Fruit fly (Drosophila melanogaster): Measurements from ENCODE around the gene Sar1.
A peak's percentile ranks its signal among the peaks of the same experiment; 100 is the strongest.

The Sar1 gene

DNA sequence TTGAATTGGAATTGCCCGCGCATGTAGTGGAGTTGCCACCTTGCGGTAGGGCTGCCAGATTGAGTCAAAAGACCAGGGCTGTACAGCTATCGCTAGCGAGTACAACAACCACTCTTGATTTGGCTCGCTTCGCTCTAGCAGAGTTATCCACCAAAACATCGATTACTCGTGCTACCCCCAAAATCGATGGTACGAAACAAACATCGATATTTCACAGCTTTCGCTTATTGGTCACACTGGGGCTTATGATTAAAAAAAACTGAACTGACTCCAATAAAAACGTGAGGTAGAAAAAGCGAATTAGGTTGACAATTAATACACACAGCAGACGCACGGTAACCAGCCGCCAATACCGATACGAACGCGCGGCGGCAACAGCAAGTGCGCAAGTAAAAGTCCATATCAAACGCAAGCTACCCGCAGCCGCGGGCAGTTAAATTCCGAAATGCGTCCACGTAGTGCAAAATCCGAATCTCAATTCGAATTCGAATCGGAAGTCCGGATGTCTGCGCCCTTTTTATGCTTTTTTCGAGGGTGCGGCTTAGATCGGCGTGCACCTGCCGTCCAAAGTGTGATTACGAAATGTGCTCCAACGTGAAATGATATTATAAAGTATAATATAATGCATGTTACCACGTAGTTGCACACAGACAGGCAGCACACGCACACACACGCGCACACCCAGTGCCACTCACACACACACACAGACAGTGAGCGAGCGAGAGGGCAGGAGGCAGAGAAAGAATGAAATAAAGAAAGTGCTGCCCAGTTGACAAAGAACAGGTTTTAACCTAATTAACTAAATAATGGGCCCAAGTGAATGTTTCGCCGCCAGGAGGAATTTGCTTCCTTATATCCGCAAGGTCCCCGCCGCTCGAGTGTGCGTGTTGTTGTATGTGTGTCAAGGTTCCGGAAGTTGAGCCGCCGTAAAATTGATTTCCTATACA, at the start of gene Sar1:
TSS of gene Sar1 (plus strand) at position 222 of the 947 bp plus-strand sequence.
- TF ChIP-seq Hr96 (GFP tag; optimal IDR thresholded peaks at IDR 0.05) = no peak
- no peak for TF ChIP-seq CG5204 (GFP tag; optimal IDR thresholded peaks at IDR 0.05)
- no peak for TF ChIP-seq CG33017 (tag; optimal IDR thresholded peaks at IDR 0.05)
- peak; percentile 58 for TF ChIP-seq CG1620 (GFP tag; optimal IDR thresholded peaks at IDR 0.05)
- TF ChIP-seq CG12768 (GFP tag; optimal IDR thresholded peaks at IDR 0.05) = peak; percentile 47
- no peak for TF ChIP-seq kay (GFP tag; ENCODE audit: borderline replicate concordance)
- no peak for TF ChIP-seq tj (GFP tag; optimal IDR thresholded peaks at IDR 0.05)
- no peak for TF ChIP-seq CG14711 (tag; optimal IDR thresholded peaks at IDR 0.05)
- peak; percentile 61 for TF ChIP-seq cic (GFP tag; optimal IDR thresholded peaks at IDR 0.05)
- peak; percentile 26 for TF ChIP-seq pad (GFP tag; optimal IDR thresholded peaks at IDR 0.05)
- TF ChIP-seq bab1 (GFP tag; optimal IDR thresholded peaks at IDR 0.05) = peak; percentile 46
- no peak for TF ChIP-seq toe (GFP tag; optimal IDR thresholded peaks at IDR 0.05)
- no peak for TF ChIP-seq ovo (GFP tag; optimal IDR thresholded peaks at IDR 0.05)
- TF ChIP-seq CG11617 (GFP tag; optimal IDR thresholded peaks at IDR 0.05) = peak; percentile 21
- TF ChIP-seq Crg-1 (GFP tag; optimal IDR thresholded peaks at IDR 0.05) = peak; percentile 18
- peak; percentile 21 for TF ChIP-seq Clk (GFP tag; optimal IDR thresholded peaks at IDR 0.05)
- TF ChIP-seq CG7045 (GFP tag; optimal IDR thresholded peaks at IDR 0.05) = no peak
- peak; percentile 13 for TF ChIP-seq CG7101 (tag; optimal IDR thresholded peaks at IDR 0.05)
- peak; percentile 36 for TF ChIP-seq Mnt (GFP tag; optimal IDR thresholded peaks at IDR 0.05)
- TF ChIP-seq cnc (optimal IDR thresholded peaks at IDR 0.05) = no peak

DNA sequence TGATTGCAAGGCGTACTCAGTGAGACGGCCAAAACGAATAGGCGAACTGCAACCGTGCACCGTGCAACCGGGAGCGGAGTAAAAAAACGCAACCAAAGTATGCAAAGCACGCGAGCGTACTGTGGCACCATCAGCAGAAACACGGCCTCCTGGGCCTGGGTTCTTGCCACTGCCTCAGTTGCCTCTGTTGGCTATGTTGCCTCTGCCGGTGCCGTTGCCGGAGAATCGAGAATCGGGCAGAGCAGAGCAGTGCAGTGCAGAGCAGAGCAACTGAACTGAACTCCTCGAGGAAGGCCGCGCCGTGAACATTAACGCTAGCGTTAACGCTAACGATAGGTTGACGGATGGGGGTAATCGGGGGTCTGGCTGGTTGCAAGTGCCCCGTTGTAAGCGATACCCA, 32.5 kb upstream of the Sar1 start, which contains the start of gene CG34377:
TSS of gene CG34377 (minus strand) at position 101 of the 400 bp plus-strand sequence.
- TF ChIP-seq pad (GFP tag; optimal IDR thresholded peaks at IDR 0.05) (no peak), Clk (GFP tag; optimal IDR thresholded peaks at IDR 0.05) (no peak), kay (GFP tag; ENCODE audit: borderline replicate concordance) (no peak), CG33017 (tag; optimal IDR thresholded peaks at IDR 0.05) (no peak), tj (GFP tag; optimal IDR thresholded peaks at IDR 0.05) (no peak), Mnt (GFP tag; optimal IDR thresholded peaks at IDR 0.05) (no peak), CG11617 (GFP tag; optimal IDR thresholded peaks at IDR 0.05) (no peak), toe (GFP tag; optimal IDR thresholded peaks at IDR 0.05) (no peak), CG7045 (GFP tag; optimal IDR thresholded peaks at IDR 0.05) (no peak), CG7101 (tag; optimal IDR thresholded peaks at IDR 0.05) (no peak), CG12768 (GFP tag; optimal IDR thresholded peaks at IDR 0.05) (no peak), bab1 (GFP tag; optimal IDR thresholded peaks at IDR 0.05) (no peak), ovo (GFP tag; optimal IDR thresholded peaks at IDR 0.05) (no peak), CG5204 (GFP tag; optimal IDR thresholded peaks at IDR 0.05) (no peak), cnc (optimal IDR thresholded peaks at IDR 0.05) (no peak), cic (GFP tag; optimal IDR thresholded peaks at IDR 0.05) (no peak), CG14711 (tag; optimal IDR thresholded peaks at IDR 0.05) (no peak), CG1620 (GFP tag; optimal IDR thresholded peaks at IDR 0.05) (no peak), Hr96 (GFP tag; optimal IDR thresholded peaks at IDR 0.05) (no peak), Crg-1 (GFP tag; optimal IDR thresholded peaks at IDR 0.05) (no peak)

DNA sequence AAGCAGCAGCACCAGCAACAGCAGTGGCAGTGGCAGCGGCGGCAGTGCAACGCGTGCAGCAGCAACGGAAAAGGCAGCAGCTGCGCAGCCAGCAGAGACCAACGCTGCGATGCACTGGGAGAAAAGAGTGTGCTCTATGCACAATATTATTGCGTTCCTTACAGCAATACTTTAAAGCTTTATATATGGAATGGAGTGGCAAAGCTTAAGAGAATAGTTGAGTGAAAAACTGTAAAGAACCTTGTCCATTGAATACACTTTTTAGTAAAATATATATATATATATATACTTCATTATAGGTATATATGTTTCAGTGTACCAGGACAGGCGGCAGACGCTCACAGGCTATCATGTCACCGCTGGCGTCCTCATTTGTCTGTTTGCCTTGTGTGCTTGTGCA, 31.7 kb upstream of the Sar1 start:
- TF ChIP-seq CG7101 (tag; optimal IDR thresholded peaks at IDR 0.05) (no peak), ovo (GFP tag; optimal IDR thresholded peaks at IDR 0.05) (no peak), Clk (GFP tag; optimal IDR thresholded peaks at IDR 0.05) (no peak), bab1 (GFP tag; optimal IDR thresholded peaks at IDR 0.05) (no peak), CG5204 (GFP tag; optimal IDR thresholded peaks at IDR 0.05) (no peak), CG12768 (GFP tag; optimal IDR thresholded peaks at IDR 0.05) (no peak), tj (GFP tag; optimal IDR thresholded peaks at IDR 0.05) (no peak)

DNA sequence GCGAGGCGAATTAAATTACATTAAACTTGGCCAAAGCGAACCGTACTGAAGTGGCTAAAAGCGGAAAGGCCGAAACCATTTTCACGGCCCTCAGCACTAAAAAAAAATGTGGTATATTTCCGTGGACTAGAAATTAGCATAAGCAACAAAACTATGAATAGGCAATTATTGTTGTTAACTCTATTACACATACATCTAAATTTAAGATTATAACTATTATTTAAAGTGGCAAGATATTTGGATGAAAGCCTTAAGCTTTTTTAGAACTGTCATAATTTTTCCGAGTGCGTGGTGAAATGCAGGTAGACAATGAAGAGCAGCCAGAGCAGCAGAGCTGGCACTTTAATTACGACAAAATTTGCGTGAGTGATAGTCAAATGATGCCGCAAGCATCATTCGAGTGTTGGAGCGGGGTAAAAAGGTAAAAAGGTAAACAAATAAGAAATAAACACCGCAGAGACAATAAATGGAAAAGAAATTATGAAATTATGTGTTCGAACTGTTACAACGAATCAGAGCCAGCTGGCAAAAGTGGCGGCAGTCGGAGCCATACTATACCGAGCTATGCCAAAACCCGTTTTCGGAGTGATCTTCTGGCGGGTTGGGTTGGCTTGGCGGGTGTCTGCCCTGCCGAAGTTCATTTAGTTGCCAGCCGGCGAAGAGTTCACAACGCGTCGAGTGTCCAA, 27.7 kb upstream of the Sar1 start, which contains the start of gene CG7080:
TSS of gene CG7080 (plus strand) at position 636 of the 686 bp plus-strand sequence.
- no peak for TF ChIP-seq CG5204 (GFP tag; optimal IDR thresholded peaks at IDR 0.05)
- TF ChIP-seq CG12768 (GFP tag; optimal IDR thresholded peaks at IDR 0.05) = no peak
- TF ChIP-seq cic (GFP tag; optimal IDR thresholded peaks at IDR 0.05) = no peak
- no peak for TF ChIP-seq toe (GFP tag; optimal IDR thresholded peaks at IDR 0.05)
- no peak for TF ChIP-seq CG7101 (tag; optimal IDR thresholded peaks at IDR 0.05)
- TF ChIP-seq CG7045 (GFP tag; optimal IDR thresholded peaks at IDR 0.05) = no peak
- no peak for TF ChIP-seq CG14711 (tag; optimal IDR thresholded peaks at IDR 0.05)
- TF ChIP-seq cnc (optimal IDR thresholded peaks at IDR 0.05) = no peak
- no peak for TF ChIP-seq ovo (GFP tag; optimal IDR thresholded peaks at IDR 0.05)
- TF ChIP-seq Clk (GFP tag; optimal IDR thresholded peaks at IDR 0.05) = no peak
- TF ChIP-seq CG1620 (GFP tag; optimal IDR thresholded peaks at IDR 0.05) = no peak
- TF ChIP-seq tj (GFP tag; optimal IDR thresholded peaks at IDR 0.05) = no peak
- no peak for TF ChIP-seq bab1 (GFP tag; optimal IDR thresholded peaks at IDR 0.05)

DNA sequence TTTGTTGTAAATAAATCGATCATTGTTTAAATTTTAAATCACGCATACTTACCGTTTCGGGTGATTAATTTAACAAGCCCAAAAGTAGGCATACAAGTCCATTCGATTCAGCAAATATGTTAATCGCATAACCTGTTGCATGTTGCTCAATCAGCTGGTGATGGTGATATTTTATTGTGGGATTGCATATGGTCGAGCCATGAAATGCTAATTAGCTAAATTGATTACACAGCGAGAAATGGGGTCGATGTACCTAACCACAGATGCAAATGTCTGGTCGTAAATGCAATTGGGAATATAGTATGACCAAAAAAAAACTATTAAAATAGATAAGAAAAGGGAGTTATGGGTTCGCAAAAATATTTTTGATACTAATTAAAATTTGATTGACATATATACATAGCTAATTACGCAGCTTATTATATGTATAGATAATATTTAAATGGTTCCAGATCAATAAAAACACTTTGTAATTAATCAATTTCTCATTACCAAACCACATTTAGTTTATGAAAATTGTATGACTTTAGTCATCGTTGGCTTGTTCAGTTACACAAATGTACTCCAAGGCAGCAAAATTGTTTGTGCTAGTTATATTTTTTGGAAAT, 25.9 kb upstream of the Sar1 start, which contains the start of gene CG33721:
TSS of gene CG33721 (plus strand) at position 558 of the 608 bp plus-strand sequence.
- TF ChIP-seq kay (GFP tag; ENCODE audit: borderline replicate concordance) (no peak), tj (GFP tag; optimal IDR thresholded peaks at IDR 0.05) (no peak), CG1620 (GFP tag; optimal IDR thresholded peaks at IDR 0.05) (no peak), CG7045 (GFP tag; optimal IDR thresholded peaks at IDR 0.05) (no peak), cnc (optimal IDR thresholded peaks at IDR 0.05) (no peak), pad (GFP tag; optimal IDR thresholded peaks at IDR 0.05) (no peak), cic (GFP tag; optimal IDR thresholded peaks at IDR 0.05) (no peak), ovo (GFP tag; optimal IDR thresholded peaks at IDR 0.05) (no peak), CG5204 (GFP tag; optimal IDR thresholded peaks at IDR 0.05) (no peak), bab1 (GFP tag; optimal IDR thresholded peaks at IDR 0.05) (no peak), CG7101 (tag; optimal IDR thresholded peaks at IDR 0.05) (no peak), CG11617 (GFP tag; optimal IDR thresholded peaks at IDR 0.05) (no peak), CG12768 (GFP tag; optimal IDR thresholded peaks at IDR 0.05) (no peak), Mnt (GFP tag; optimal IDR thresholded peaks at IDR 0.05) (no peak), CG14711 (tag; optimal IDR thresholded peaks at IDR 0.05) (no peak), Clk (GFP tag; optimal IDR thresholded peaks at IDR 0.05) (no peak), CG33017 (tag; optimal IDR thresholded peaks at IDR 0.05) (no peak), Crg-1 (GFP tag; optimal IDR thresholded peaks at IDR 0.05) (no peak)
